Worm (Caenorhabditis elegans) whole organism, L4/young adult: Measurements from ENCODE around the gene kcc-2.

ENCODE experiments used
- W03F9.2 ChIP-seq: fragments of 150-350 bp; optimal IDR thresholded peaks from 2 replicates; lab custom pipeline; 2014; ENCODE audit warnings: missing biosample characterization, missing genetic modification characterization
- dao-5 ChIP-seq: sonication (generic microtip); optimal IDR thresholded peaks from 2 replicates; lab custom pipeline; 2016; ENCODE audit warnings: missing genotype, missing genetic modification characterization, moderate library complexity, missing compliant biosample characterization
- him-1 ChIP-seq: sonication (generic microtip); optimal IDR thresholded peaks from 2 replicates; lab custom pipeline; 2016; ENCODE audit warnings: missing genotype, missing genetic modification reagents, missing genetic modification characterization, missing compliant biosample characterization

ce11 chrIV:6011545-6011944, 29.2 kb upstream of the kcc-2 start, which contains the start of gene C46G7.5:
- TF ChIP-seq him-1 (tag; lab: Kevin White, UChicago) = no peak
- TF ChIP-seq W03F9.2 = no peak
- no peak for TF ChIP-seq dao-5 (tag; lab: Kevin White, UChicago)
